Worm (Caenorhabditis elegans): ENCODE data around the gene ser-6.

Gene ser-6

DNA sequence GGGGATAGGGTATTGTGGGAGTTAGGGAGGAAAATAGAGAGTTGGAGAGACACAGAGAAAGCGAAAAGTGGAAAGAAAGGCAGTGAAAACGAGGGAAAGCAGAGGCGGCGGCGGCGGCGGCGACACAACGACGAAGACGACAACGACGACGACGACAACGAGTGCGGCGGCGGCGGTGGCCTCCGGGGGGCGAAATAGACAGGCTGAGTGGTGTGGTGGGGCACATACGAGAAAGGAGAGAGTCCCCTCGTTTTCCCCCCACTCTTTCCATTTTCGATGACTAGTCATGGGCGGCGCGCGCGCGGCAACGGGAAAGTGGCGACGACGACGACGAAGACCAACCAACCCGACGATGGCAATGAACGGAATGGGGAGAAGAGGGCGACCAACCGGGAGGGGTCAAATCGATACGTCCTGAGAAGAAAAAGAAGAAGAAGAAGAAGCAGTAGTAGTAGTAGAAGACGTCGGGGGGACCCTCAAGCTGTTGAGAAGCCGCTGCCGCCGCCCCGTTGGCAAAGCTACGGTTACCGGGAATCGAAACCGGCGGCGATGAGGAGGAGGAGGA, 38.8 kb downstream of the ser-6 start (continued):
- TF ChIP-seq ztf-22 (GFP tag; optimal IDR thresholded peaks at IDR 0.05) (no peak), Y53G8AR.9 (GFP tag; conservative IDR thresholded peaks at IDR 0.05) (no peak), madf-8 (GFP tag; conservative IDR thresholded peaks at IDR 0.05) (no peak), Y67H2A.10 (GFP tag; conservative IDR thresholded peaks at IDR 0.05) (no peak), T07F8.4 (tag; optimal IDR thresholded peaks at IDR 0.05) (no peak), efl-1 (GFP tag; optimal IDR thresholded peaks at IDR 0.05) (no peak), cebp-2 (GFP tag; IDR thresholded peaks at IDR 0.05) (no peak), T26A5.8 (tag; optimal IDR thresholded peaks at IDR 0.05) (no peak), nhr-27 (tag; optimal IDR thresholded peaks at IDR 0.05) (no peak), ekl-4 (GFP tag; IDR thresholded peaks at IDR 0.05) (no peak), hsf-1 (GFP tag; IDR thresholded peaks at IDR 0.05) (no peak), let-526 (GFP tag; IDR thresholded peaks at IDR 0.05) (no peak), Y79H2A.3 (GFP tag; conservative IDR thresholded peaks at IDR 0.05) (no peak), dox-1 (GFP tag; IDR thresholded peaks at IDR 0.05) (peak; percentile 46; the same call in 1 of the 2 replicates), F37B4.10 (GFP tag; IDR thresholded peaks at IDR 0.05) (no peak), C06A6.2 (GFP tag; conservative IDR thresholded peaks at IDR 0.05) (0 out of 2 replicates have a peak, but pooled peaks have one; percentile 28), attf-5 (GFP tag; optimal IDR thresholded peaks at IDR 0.05) (peak; percentile 30), ceh-27 (GFP tag; optimal IDR thresholded peaks at IDR 0.05) (peak; percentile 63), snpc-4 (GFP tag; optimal IDR thresholded peaks at IDR 0.05) (no peak), snpc-4 (tag; optimal IDR thresholded peaks at IDR 0.05) (peak in 1 of 4 experiments; percentile 15), attf-6 (GFP tag; IDR thresholded peaks at IDR 0.05) (no peak), K12H6.12 (tag; optimal IDR thresholded peaks at IDR 0.05) (peak; percentile 80), mcd-1 (GFP tag; IDR thresholded peaks at IDR 0.05) (peak; percentile 45; the same call in 1 of the 2 replicates), snpc-1.3 (tag; optimal IDR thresholded peaks at IDR 0.05; ENCODE audit: insufficient read depth) (no peak), pha-4 (tag; optimal IDR thresholded peaks at IDR 0.05) (no peak), nhr-120 (GFP tag; IDR thresholded peaks at IDR 0.05) (no peak), zfh-2 (GFP tag; conservative IDR thresholded peaks at IDR 0.05) (peak; percentile 96), ztf-28 (GFP tag; IDR thresholded peaks at IDR 0.05) (no peak), lin-35 (GFP tag; optimal IDR thresholded peaks at IDR 0.05) (peak in 1 of 3 experiments; percentile 16), let-607 (tag; optimal IDR thresholded peaks at IDR 0.05) (no peak), ceh-79 (tag; optimal IDR thresholded peaks at IDR 0.05) (no peak), bed-2 (GFP tag; IDR thresholded peaks at IDR 0.05) (no peak), C17E4.6 (GFP tag; IDR thresholded peaks at IDR 0.05) (0 out of 2 replicates have a peak, but pooled peaks have one; percentile 8), madf-6 (GFP tag; IDR thresholded peaks at IDR 0.05) (0 out of 2 replicates have a peak, but pooled peaks have one; percentile 32), tbp1 (GFP tag; optimal IDR thresholded peaks at IDR 0.05) (no peak), cebp-1 (GFP tag; IDR thresholded peaks at IDR 0.05) (no peak), cebp-1 (tag; optimal IDR thresholded peaks at IDR 0.05) (peak; percentile 66), repo-1 (tag; optimal IDR thresholded peaks at IDR 0.05) (no peak), nfya-1 (tag; optimal IDR thresholded peaks at IDR 0.05; ENCODE audit: borderline replicate concordance, insufficient read depth) (no peak), lir-1 (GFP tag; conservative IDR thresholded peaks at IDR 0.05) (no peak)

All from whole organism, young adult.